Fruit fly (Drosophila melanogaster): Measurements from ENCODE around the gene CG15803.

DNA sequence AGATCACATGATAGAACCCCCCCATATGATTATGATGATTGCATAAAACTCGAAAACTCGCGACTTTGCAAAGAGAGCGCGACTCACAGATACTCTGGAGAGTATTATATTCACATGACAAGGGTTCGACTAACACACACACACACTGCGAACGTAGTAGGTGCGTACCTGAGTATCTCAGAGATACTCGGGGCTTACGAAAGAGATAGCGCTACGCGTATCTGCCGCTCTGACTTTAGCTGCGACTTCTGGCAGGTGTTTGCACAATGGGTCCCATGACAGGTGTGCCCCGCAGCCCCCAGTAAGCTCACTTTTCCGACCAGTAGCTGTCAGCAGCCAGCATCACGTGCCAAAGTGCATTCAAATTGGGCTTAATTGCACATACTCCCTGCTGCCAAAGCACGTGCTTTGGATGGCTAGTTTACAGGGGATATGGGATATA, 38.0 kb upstream of the CG15803 start:
- TF ChIP-seq kay (GFP tag; ENCODE audit: borderline replicate concordance) (no peak), pad (GFP tag; optimal IDR thresholded peaks at IDR 0.05) (no peak), bab1 (GFP tag; optimal IDR thresholded peaks at IDR 0.05) (no peak), CG7045 (GFP tag; optimal IDR thresholded peaks at IDR 0.05) (no peak), Crg-1 (GFP tag; optimal IDR thresholded peaks at IDR 0.05) (no peak)

Data from whole organism, adult.